Worm (Caenorhabditis elegans): ENCODE data around the gene spp-13.

ce11 chrX:8368210-8368609, 50.1 kb downstream of the spp-13 start:
- TF ChIP-seq dao-5 (tag; optimal IDR thresholded peaks at IDR 0.05) (no peak), W03F9.2 (tag; optimal IDR thresholded peaks at IDR 0.05) (peak; percentile 62)
